Fruit fly (Drosophila melanogaster) whole organism, embryonic: ENCODE measurements around the gene mbt.

ENCODE experiments used
- Abd-B ChIP-seq: fragments of 200-800 bp; sonication (Bioruptor generic); optimal IDR thresholded peaks from 2 replicates; lab custom pipeline; 2018; ENCODE audit warnings: missing biosample characterization, mild to moderate bottlenecking, missing genetic modification characterization, moderate library complexity
- CG10979 ChIP-seq: fragments of 200-800 bp; sonication (Bioruptor generic); optimal IDR thresholded peaks from 2 replicates; lab custom pipeline; 2018; ENCODE audit warnings: missing biosample characterization, mild to moderate bottlenecking, missing genetic modification characterization, moderate library complexity
- CG12391 ChIP-seq: fragments of 200-800 bp; sonication (Bioruptor generic); optimal IDR thresholded peaks from 3 replicates; lab custom pipeline; 2018; ENCODE audit warnings: missing biosample characterization, mild to moderate bottlenecking, missing genetic modification characterization, moderate library complexity
- CG1602 ChIP-seq: fragments of 200-800 bp; sonication (Bioruptor generic); optimal IDR thresholded peaks from 3 replicates; lab custom pipeline; 2016; ENCODE audit warnings: missing biosample characterization, missing genetic modification characterization
- CG16863 ChIP-seq: fragments of 200-800 bp; sonication (Bioruptor generic); optimal IDR thresholded peaks from 3 replicates; lab custom pipeline; 2016; ENCODE audit warnings: missing biosample characterization, missing genetic modification characterization
- CG2116 ChIP-seq: fragments of 200-800 bp; sonication (Bioruptor generic); optimal IDR thresholded peaks from 3 replicates; lab custom pipeline; 2018; ENCODE audit warnings: missing biosample characterization, mild to moderate bottlenecking, missing genetic modification characterization
- CG2202 ChIP-seq: fragments of 200-800 bp; sonication (Bioruptor generic); optimal IDR thresholded peaks from 2 replicates; lab custom pipeline; 2018; ENCODE audit warnings: missing biosample characterization, mild to moderate bottlenecking, missing genetic modification characterization
- CG3163 ChIP-seq: fragments of 200-800 bp; sonication (Bioruptor generic); optimal IDR thresholded peaks from 3 replicates; lab custom pipeline; 2016; ENCODE audit warnings: missing biosample characterization, missing genetic modification characterization
- CG32532 ChIP-seq: fragments of 200-800 bp; sonication (Bioruptor generic); IDR thresholded peaks from 2 replicates; pipeline ENCODE4 v1.3.6; 2022; ENCODE audit warnings: missing biosample characterization, missing genetic modification characterization
- CG32767 ChIP-seq: fragments of 200-800 bp; sonication (Bioruptor generic); IDR thresholded peaks from 2 replicates; pipeline ENCODE4 v1.3.6; 2022; ENCODE audit warnings: missing biosample characterization, missing genetic modification characterization
- CG33557 ChIP-seq: fragments of 200-800 bp; sonication (Bioruptor generic); optimal IDR thresholded peaks from 2 replicates; lab custom pipeline; 2019; ENCODE audit warnings: missing biosample characterization, mild to moderate bottlenecking, missing genetic modification characterization, moderate library complexity
- CG34224 ChIP-seq: fragments of 200-800 bp; sonication (Bioruptor generic); IDR thresholded peaks from 3 replicates; pipeline ENCODE4 v1.3.6; 2022; ENCODE audit warnings: missing biosample characterization, missing genetic modification characterization; ENCODE audit not compliant: partially characterized antibody
- CG3847 ChIP-seq: fragments of 200-800 bp; sonication (Bioruptor generic); IDR thresholded peaks from 2 replicates; pipeline ENCODE4 v1.3.6; 2022; ENCODE audit warnings: missing biosample characterization, missing genetic modification characterization
- CG4617 ChIP-seq: fragments of 200-800 bp; sonication (Bioruptor generic); optimal IDR thresholded peaks from 3 replicates; lab custom pipeline; 2016; ENCODE audit warnings: missing biosample characterization, missing genetic modification characterization, borderline replicate concordance
- CG4707 ChIP-seq: fragments of 200-800 bp; sonication (Bioruptor generic); optimal IDR thresholded peaks from 2 replicates; lab custom pipeline; 2018; ENCODE audit warnings: missing biosample characterization, mild to moderate bottlenecking, missing genetic modification characterization, moderate library complexity
- CG6654 ChIP-seq: fragments of 200-800 bp; sonication (Bioruptor generic); optimal IDR thresholded peaks from 2 replicates; lab custom pipeline; 2017; ENCODE audit warnings: missing biosample characterization, mild to moderate bottlenecking, missing genetic modification characterization
- CG9437 ChIP-seq: fragments of 200-800 bp; sonication (Bioruptor generic); optimal IDR thresholded peaks from 2 replicates; lab custom pipeline; 2018; ENCODE audit warnings: missing biosample characterization, mild to moderate bottlenecking, missing genetic modification characterization
- CTCF ChIP-seq: fragments of 200-800 bp; sonication (Bioruptor generic); optimal IDR thresholded peaks from 2 replicates; lab custom pipeline; 2017; ENCODE audit warnings: missing biosample characterization, mild to moderate bottlenecking, missing genetic modification characterization, moderate library complexity
- Eip74EF ChIP-seq, 2 experiments: fragments of 200-800 bp in 1 of 2; fragments of >200 bp in 1 of 2; sonication (Bioruptor generic) in 1 of 2; optimal IDR thresholded peaks; 2 replicates each; lab custom pipeline; 2017 to 2019; ENCODE audit warnings: missing biosample characterization in 2 of 2, missing genetic modification characterization in 2 of 2, mild to moderate bottlenecking in 1 of 2, moderate library complexity in 1 of 2
- HLH4C ChIP-seq: fragments of 200-800 bp; sonication (Bioruptor generic); IDR thresholded peaks from 3 replicates; pipeline ENCODE4 v1.3.6; 2022; ENCODE audit warnings: missing biosample characterization, missing genetic modification characterization; ENCODE audit not compliant: partially characterized antibody
- Hand ChIP-seq: fragments of 200-800 bp; sonication (Bioruptor generic); optimal IDR thresholded peaks from 2 replicates; lab custom pipeline; 2017; ENCODE audit warnings: mild to moderate bottlenecking, missing biosample characterization, missing genetic modification reagents, missing genetic modification characterization
- Hr78 ChIP-seq, 2 experiments: fragments of 200-800 bp in 1 of 2; fragments of >200 bp in 1 of 2; sonication (Bioruptor generic) in 1 of 2; optimal IDR thresholded peaks; 2 replicates each; lab custom pipeline; 2017 to 2019; ENCODE audit warnings: missing biosample characterization in 2 of 2, missing genetic modification characterization in 2 of 2, mild to moderate bottlenecking in 1 of 2, moderate library complexity in 1 of 2
- MESR4 ChIP-seq: fragments of 200-800 bp; sonication (Bioruptor generic); optimal IDR thresholded peaks from 2 replicates; lab custom pipeline; 2018; ENCODE audit warnings: missing biosample characterization, mild to moderate bottlenecking, missing genetic modification characterization, moderate library complexity
- MTF-1 ChIP-seq: fragments of 200-800 bp; sonication (Bioruptor generic); optimal IDR thresholded peaks from 2 replicates; lab custom pipeline; 2018; ENCODE audit warnings: missing biosample characterization, mild to moderate bottlenecking, missing genetic modification characterization, borderline replicate concordance
- Med ChIP-seq: fragments of 200-800 bp; sonication (Bioruptor generic); peaks from one replicate; lab custom pipeline; 2016; ENCODE audit warnings: missing biosample characterization, missing genetic modification characterization, mild to moderate bottlenecking, inconsistent platforms, moderate library complexity
- Meics ChIP-seq: fragments of 200-800 bp; sonication (Bioruptor generic); optimal IDR thresholded peaks from 2 replicates; lab custom pipeline; 2017; ENCODE audit warnings: missing biosample characterization, mild to moderate bottlenecking, missing genetic modification characterization
- Rfx ChIP-seq: fragments of 200-800 bp; sonication (Bioruptor generic); IDR thresholded peaks from 2 replicates; pipeline ENCODE4 v1.3.6; 2022; ENCODE audit warnings: missing biosample characterization, missing genetic modification characterization
- Scr ChIP-seq: fragments of 200-800 bp; sonication (Bioruptor generic); IDR thresholded peaks from 2 replicates; pipeline ENCODE4 v1.3.6; 2022; ENCODE audit warnings: missing biosample characterization, missing genetic modification characterization; ENCODE audit not compliant: partially characterized antibody
- Tbp ChIP-seq: fragments of >200 bp; optimal IDR thresholded peaks from 2 replicates; lab custom pipeline; 2018; ENCODE audit warnings: missing biosample characterization, missing genetic modification characterization
- Xrp1 ChIP-seq: fragments of 200-800 bp; sonication (Bioruptor generic); IDR thresholded peaks from 2 replicates; pipeline ENCODE4 v1.3.6; 2022; ENCODE audit warnings: missing biosample characterization, missing genetic modification characterization
- ab ChIP-seq: fragments of 200-800 bp; sonication (Bioruptor generic); optimal IDR thresholded peaks from 2 replicates; lab custom pipeline; 2016; ENCODE audit warnings: missing biosample characterization, missing genetic modification characterization
- amos ChIP-seq: fragments of 200-800 bp; sonication (Bioruptor generic); IDR thresholded peaks from 2 replicates; pipeline ENCODE4 v1.3.6; 2022; ENCODE audit warnings: missing biosample characterization, missing genetic modification characterization; ENCODE audit not compliant: partially characterized antibody
- cad ChIP-seq: fragments of >200 bp; optimal IDR thresholded peaks from 2 replicates; lab custom pipeline; 2017; ENCODE audit warnings: missing biosample characterization, missing genetic modification characterization
- chinmo ChIP-seq: fragments of 200-800 bp; sonication (Bioruptor generic); IDR thresholded peaks from 4 replicates; pipeline ENCODE4 v1.3.6; 2022; ENCODE audit warnings: missing biosample characterization, missing genetic modification characterization; ENCODE audit not compliant: partially characterized antibody
- crol ChIP-seq: fragments of 200-800 bp; sonication (Bioruptor generic); IDR thresholded peaks from 2 replicates; pipeline ENCODE4 v1.3.6; 2022; ENCODE audit warnings: missing biosample characterization, missing genetic modification characterization
- dmrt99B ChIP-seq: fragments of 200-800 bp; sonication (Bioruptor generic); optimal IDR thresholded peaks from 2 replicates; lab custom pipeline; 2018; ENCODE audit warnings: missing biosample characterization, mild to moderate bottlenecking, missing genetic modification characterization, moderate library complexity
- exex ChIP-seq: fragments of 200-800 bp; sonication (Bioruptor generic); optimal IDR thresholded peaks from 4 replicates; lab custom pipeline; 2018; ENCODE audit warnings: missing biosample characterization, mild to moderate bottlenecking, missing genetic modification characterization, moderate library complexity
- gcm ChIP-seq: fragments of 200-800 bp; sonication (Bioruptor generic); optimal IDR thresholded peaks from 2 replicates; lab custom pipeline; 2019; ENCODE audit warnings: missing biosample characterization, mild to moderate bottlenecking, missing genetic modification characterization, moderate library complexity
- grn ChIP-seq: fragments of 200-800 bp; sonication (Bioruptor generic); optimal IDR thresholded peaks from 3 replicates; lab custom pipeline; 2017; ENCODE audit warnings: missing biosample characterization, missing genetic modification characterization
- hb ChIP-seq: fragments of 200-800 bp; sonication (Bioruptor generic); IDR thresholded peaks from 3 replicates; pipeline ENCODE4 v1.3.6; 2022; ENCODE audit warnings: missing biosample characterization, missing genetic modification characterization; ENCODE audit not compliant: partially characterized antibody
- jigr1 ChIP-seq: fragments of 200-800 bp; sonication (Bioruptor generic); IDR thresholded peaks from 3 replicates; pipeline ENCODE4 v1.3.6; 2022; ENCODE audit warnings: missing biosample characterization, missing genetic modification characterization
- jing ChIP-seq: fragments of 200-800 bp; sonication (Bioruptor generic); optimal IDR thresholded peaks from 2 replicates; lab custom pipeline; 2018; ENCODE audit warnings: missing biosample characterization, mild to moderate bottlenecking, missing genetic modification characterization
- repo ChIP-seq: fragments of 200-800 bp; sonication (Bioruptor generic); optimal IDR thresholded peaks from 2 replicates; lab custom pipeline; 2016; ENCODE audit warnings: missing biosample characterization, missing genetic modification characterization
- row ChIP-seq: fragments of 200-800 bp; sonication (Bioruptor generic); IDR thresholded peaks from 3 replicates; pipeline ENCODE4 v1.3.6; 2022; ENCODE audit warnings: missing biosample characterization, missing genetic modification characterization
- sug ChIP-seq: fragments of 200-800 bp; optimal IDR thresholded peaks from 2 replicates; lab custom pipeline; 2019; ENCODE audit warnings: missing biosample characterization, mild to moderate bottlenecking, missing genetic modification characterization, moderate library complexity
- vnd ChIP-seq: fragments of 200-800 bp; sonication (Bioruptor generic); IDR thresholded peaks from 3 replicates; pipeline ENCODE4 v1.3.6; 2022; ENCODE audit warnings: missing biosample characterization, missing genetic modification characterization; ENCODE audit not compliant: partially characterized antibody
- vvl ChIP-seq: fragments of 200-800 bp; sonication (Bioruptor generic); IDR thresholded peaks from 2 replicates; pipeline ENCODE4 v1.3.6; 2022; ENCODE audit warnings: missing biosample characterization, missing genetic modification characterization

Gene mbt

DNA sequence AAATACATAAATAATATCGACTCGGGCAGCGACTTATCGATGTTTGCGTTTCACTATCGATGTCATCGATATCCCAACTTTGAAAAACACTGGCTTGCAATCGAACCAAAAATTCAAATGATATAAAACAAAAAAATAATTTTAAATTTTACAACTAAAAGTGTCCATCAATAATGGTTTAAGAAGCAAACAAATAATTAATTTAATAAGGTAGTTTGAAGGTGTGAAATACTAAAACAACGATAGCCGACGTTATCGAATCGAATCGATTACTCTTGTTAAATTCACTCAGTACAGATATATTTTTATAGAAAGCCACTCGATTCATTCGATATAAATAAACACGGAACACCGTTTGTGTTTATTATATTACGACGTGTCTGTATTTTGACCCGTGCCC is 17.1 kb upstream of the mbt start, which contains the start of the genes SMC3 and Ubc7 (continued):
- TF ChIP-seq Scr (GFP tag; lab: Robert Waterston, UW) (peak; percentile 94), vnd (peak; percentile 96), CG9437 (GFP tag; lab: Kevin White, UChicago) (peak; percentile 14), MTF-1 (GFP tag; lab: Kevin White, UChicago) (no peak), hb (peak; percentile 95), CTCF (GFP tag; lab: Kevin White, UChicago) (no peak), CG6654 (GFP tag; lab: Kevin White, UChicago) (no peak), CG1602 (no peak), grn (GFP tag; lab: Kevin White, UChicago) (no peak), dmrt99B (tag; lab: Kevin White, UChicago) (no peak), CG16863 (GFP tag; lab: Kevin White, UChicago) (no peak), CG34224 (GFP tag; lab: Robert Waterston, UW) (peak; percentile 95), jigr1 (GFP tag; lab: Robert Waterston, UW) (no peak)

DNA sequence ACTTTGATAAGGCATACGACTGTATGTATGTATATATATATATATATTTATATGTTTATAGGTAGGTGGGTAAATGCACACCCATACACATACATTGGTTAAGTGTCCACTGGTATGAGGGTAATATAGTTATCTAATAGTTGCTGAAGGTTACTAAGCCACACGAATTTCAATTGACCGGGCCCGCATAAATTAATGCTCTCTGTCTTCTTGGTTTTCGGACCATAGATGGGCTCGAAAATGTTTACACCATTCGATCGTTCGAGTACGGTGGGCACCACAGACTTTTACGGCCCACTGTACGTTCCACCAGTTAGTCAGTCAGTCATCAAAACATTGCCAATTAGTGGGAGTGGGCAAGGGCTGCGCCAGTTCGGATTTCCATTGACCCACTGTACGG is 15.1 kb upstream of the mbt start:
- TF ChIP-seq Rfx (GFP tag; lab: Robert Waterston, UW) (0 out of 2 replicates have a peak, but pooled peaks have one; percentile 8), exex (tag; lab: Kevin White, UChicago) (peak; percentile 1), CG12391 (tag; lab: Kevin White, UChicago) (no peak), sug (tag; lab: Kevin White, UChicago) (peak; percentile 24), CG4707 (GFP tag; lab: Kevin White, UChicago) (peak; percentile 68), HLH4C (GFP tag; lab: Robert Waterston, UW) (0 out of 3 replicates have a peak, but pooled peaks have one; percentile 14), row (GFP tag; lab: Robert Waterston, UW) (0 out of 3 replicates have a peak, but pooled peaks have one; percentile 12), gcm (peak; percentile 57), Xrp1 (GFP tag; lab: Robert Waterston, UW) (0 out of 2 replicates have a peak, but pooled peaks have one; percentile 27), CG32767 (GFP tag; lab: Robert Waterston, UW) (no peak), Med (GFP tag; lab: Kevin White, UChicago) (peak; percentile 27), CG32532 (GFP tag; lab: Robert Waterston, UW) (peak; percentile 23; the same call in 1 of the 2 replicates), vvl (GFP tag; lab: Robert Waterston, UW) (peak; percentile 54; the same call in 1 of the 2 replicates), chinmo (GFP tag; lab: Robert Waterston, UW) (0 out of 4 replicates have a peak, but pooled peaks have one; percentile 38), CG2202 (no peak), cad (no peak), repo (GFP tag; lab: Kevin White, UChicago) (no peak)
- TF ChIP-seq, all 482 proteins: peak for 12

DNA sequence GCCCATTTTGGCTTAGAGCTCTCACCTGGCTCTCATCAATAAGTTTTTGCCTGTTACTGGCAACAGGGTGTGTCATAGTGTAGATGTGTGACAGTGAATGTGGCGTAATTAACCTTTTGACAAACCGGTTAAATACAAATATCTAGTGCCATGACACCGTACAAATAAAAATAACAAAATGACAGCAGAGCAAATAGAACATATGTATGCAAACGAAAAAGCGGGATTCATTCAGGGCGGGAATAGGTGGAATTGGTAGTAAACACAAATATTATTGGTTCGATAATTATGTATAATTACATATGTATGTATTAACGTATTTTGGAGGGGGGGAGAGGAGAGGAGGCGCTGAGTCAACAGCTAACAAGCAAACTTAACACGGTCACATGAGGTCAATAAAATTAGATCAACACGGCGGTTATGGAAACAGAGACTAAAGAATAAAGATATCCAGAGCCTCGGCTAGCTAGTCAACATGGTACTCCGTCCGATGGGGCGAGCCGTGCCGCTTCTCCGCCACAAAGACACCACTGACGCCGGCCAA is 14.2 kb upstream of the mbt start:
- TF ChIP-seq CG10979 (tag; lab: Kevin White, UChicago) (no peak), Tbp (GFP tag; lab: Kevin White, UChicago) (no peak), CG3847 (GFP tag; lab: Robert Waterston, UW) (no peak), Hand (GFP tag; lab: Kevin White, UChicago) (no peak), CG33557 (GFP tag; lab: Kevin White, UChicago) (peak; percentile 28), Abd-B (no peak), amos (GFP tag; lab: Robert Waterston, UW) (no peak), CG4617 (no peak), Hr78 (GFP tag; optimal IDR thresholded peaks at IDR 0.05; lab: Kevin White, UChicago) (peak in 1 of 2 experiments; percentile 89), jing (GFP tag; lab: Kevin White, UChicago) (no peak), crol (GFP tag; lab: Robert Waterston, UW) (peak; percentile 35; the same call in 1 of the 2 replicates), Meics (GFP tag; lab: Kevin White, UChicago) (no peak), Eip74EF (GFP tag; optimal IDR thresholded peaks at IDR 0.05; lab: Kevin White, UChicago) (peak in 1 of 2 experiments; percentile 0), CG9437 (GFP tag; lab: Kevin White, UChicago) (no peak), MESR4 (no peak), ab (GFP tag; lab: Kevin White, UChicago) (no peak), CG2116 (GFP tag; lab: Kevin White, UChicago) (no peak), CG3163 (GFP tag; lab: Kevin White, UChicago) (no peak)
